Worm (Caenorhabditis elegans) whole organism, L2 larva: Measurements from ENCODE around the gene acs-3.

Experiments
- alr-1 ChIP-seq: fragments of 150-350 bp; optimal IDR thresholded peaks from 2 replicates; lab custom pipeline; 2014; ENCODE audit warnings: missing biosample characterization, missing genetic modification characterization
- ama-1 ChIP-seq: fragments of 150-350 bp; optimal IDR thresholded peaks from 2 replicates; lab custom pipeline; 2018; ENCODE audit warnings: inconsistent platforms
- ceh-82 ChIP-seq: fragments of 150-350 bp; optimal IDR thresholded peaks from 2 replicates; lab custom pipeline; 2014; ENCODE audit warnings: missing biosample characterization, missing genetic modification characterization
- dmd-4 ChIP-seq: sonication (generic microtip); optimal IDR thresholded peaks from 2 replicates; lab custom pipeline; 2017; ENCODE audit warnings: missing biosample characterization, missing genetic modification characterization
- fos-1 ChIP-seq: fragments of 150-350 bp; optimal IDR thresholded peaks from 2 replicates; lab custom pipeline; 2014; ENCODE audit warnings: missing biosample characterization, missing genetic modification characterization
- mdl-1 ChIP-seq, 2 experiments: fragments of 150-350 bp in 1 of 2; sonication (generic microtip) in 1 of 2; optimal IDR thresholded peaks; 2 replicates each; lab custom pipeline; 2017; ENCODE audit warnings: missing biosample characterization in 2 of 2, missing genetic modification characterization in 2 of 2
- nhr-12 ChIP-seq: fragments of 150-350 bp; optimal IDR thresholded peaks from 2 replicates; lab custom pipeline; 2014; ENCODE audit warnings: missing biosample characterization, missing genetic modification characterization
- nhr-25 ChIP-seq: fragments of 150-350 bp; sonication (generic microtip); optimal IDR thresholded peaks from 3 replicates; lab custom pipeline; 2014; ENCODE audit warnings: missing biosample characterization, missing genetic modification characterization
- peb-1 ChIP-seq: fragments of 150-350 bp; optimal IDR thresholded peaks from 2 replicates; lab custom pipeline; 2014; ENCODE audit warnings: missing biosample characterization, missing genetic modification characterization

DNA sequence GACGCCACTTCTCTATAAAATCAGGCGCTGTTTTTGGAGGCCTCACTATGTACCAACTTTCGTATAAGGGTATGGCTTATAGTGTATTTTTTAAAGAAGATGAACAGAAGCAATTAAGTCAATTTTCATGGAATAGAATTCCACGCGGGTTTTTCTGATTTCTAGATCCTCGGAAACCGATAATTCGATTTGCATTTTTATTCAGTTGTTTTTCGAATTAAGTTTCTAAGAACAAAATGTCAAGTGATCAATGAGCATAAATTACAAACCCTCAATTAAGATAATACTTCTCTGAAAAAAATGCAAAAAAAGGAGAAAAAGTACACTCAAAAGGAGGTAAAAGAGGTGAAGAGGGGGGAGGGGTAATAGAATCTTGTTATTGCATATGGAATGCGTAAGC is 52.0 kb downstream of the acs-3 start:
- TF ChIP-seq ceh-82 (tag; lab: Kevin White, UChicago) (no peak), fos-1 (tag; lab: Kevin White, UChicago) (no peak), nhr-12 (no peak), dmd-4 (tag; lab: Kevin White, UChicago) (no peak), peb-1 (no peak), ama-1 (lab: Kevin White, UChicago) (no peak), alr-1 (tag; lab: Kevin White, UChicago) (no peak), nhr-25 (tag; lab: Kevin White, UChicago) (no peak), mdl-1 (tag; optimal IDR thresholded peaks at IDR 0.05; lab: Kevin White, UChicago) (no peak)
